Fruit fly (Drosophila melanogaster) Kc167 (cell line): ENCODE measurements around the gene CG14322.

Source experiments
- Sin3A ChIP-seq: fragments of >200 bp; optimal IDR thresholded peaks from 2 replicates; lab custom pipeline; 2018; ENCODE audit warnings: missing external identifiers
- h ChIP-seq: fragments of >200 bp; optimal IDR thresholded peaks from 3 replicates; lab custom pipeline; 2018; ENCODE audit warnings: missing external identifiers

dm6 chr3R:17718051-17718693 is 70.7 kb downstream of the CG14322 start, which contains the start of gene osa:
- TF ChIP-seq Sin3A (lab: Kevin White, UChicago) (no peak), h (no peak)
